Fruit fly (Drosophila melanogaster) whole organism, prepupa: ENCODE results near the gene CycB3.

Experiments used
- CG10631 ChIP-seq: fragments of 200-800 bp; sonication (Bioruptor generic); optimal IDR thresholded peaks from 2 replicates; lab custom pipeline; 2016; ENCODE audit warnings: missing biosample characterization, missing genetic modification characterization
- CG10669 ChIP-seq: fragments of 200-800 bp; sonication (Bioruptor generic); optimal IDR thresholded peaks from 3 replicates; lab custom pipeline; 2018; ENCODE audit warnings: missing biosample characterization, mild to moderate bottlenecking, missing genetic modification characterization, moderate library complexity
- CG11762 ChIP-seq: fragments of 200-800 bp; sonication (Bioruptor generic); optimal IDR thresholded peaks from 3 replicates; lab custom pipeline; 2016; ENCODE audit warnings: missing biosample characterization, missing genetic modification characterization; ENCODE audit not compliant: insufficient read depth
- CG11902 ChIP-seq: fragments of 200-800 bp; sonication (Bioruptor generic); optimal IDR thresholded peaks from 3 replicates; lab custom pipeline; 2016; ENCODE audit warnings: missing biosample characterization, missing genetic modification characterization
- CG15336 ChIP-seq: fragments of 200-800 bp; sonication (Bioruptor generic); IDR thresholded peaks from 2 replicates; pipeline ENCODE4 v1.3.6; 2022; ENCODE audit warnings: missing biosample characterization, missing genetic modification characterization
- CG1621 ChIP-seq: fragments of 200-800 bp; sonication (Bioruptor generic); optimal IDR thresholded peaks from 3 replicates; lab custom pipeline; 2018; ENCODE audit warnings: missing biosample characterization, mild to moderate bottlenecking, missing genetic modification characterization
- CG16779 ChIP-seq: fragments of 200-800 bp; sonication (Bioruptor generic); optimal IDR thresholded peaks from 3 replicates; lab custom pipeline; 2017; ENCODE audit warnings: missing biosample characterization, mild to moderate bottlenecking, missing genetic modification characterization
- CG3032 ChIP-seq: fragments of 200-800 bp; optimal IDR thresholded peaks from 2 replicates; lab custom pipeline; 2019; ENCODE audit warnings: missing biosample characterization, mild to moderate bottlenecking, missing genetic modification characterization, moderate library complexity
- CG31627 ChIP-seq: fragments of 200-800 bp; sonication (Bioruptor generic); optimal IDR thresholded peaks from 3 replicates; lab custom pipeline; 2016; ENCODE audit warnings: missing biosample characterization, missing genetic modification characterization
- CG32006 ChIP-seq: fragments of 200-800 bp; sonication (Bioruptor generic); optimal IDR thresholded peaks from 3 replicates; lab custom pipeline; 2017; ENCODE audit warnings: missing biosample characterization, mild to moderate bottlenecking, missing genetic modification characterization
- CG34406 ChIP-seq: fragments of 200-800 bp; sonication (Bioruptor generic); optimal IDR thresholded peaks from 3 replicates; lab custom pipeline; 2016; ENCODE audit warnings: missing biosample characterization, missing genetic modification characterization
- CG3919 ChIP-seq: fragments of 200-800 bp; sonication (Bioruptor generic); optimal IDR thresholded peaks from 3 replicates; lab custom pipeline; 2016; ENCODE audit warnings: missing biosample characterization, missing genetic modification characterization
- CG6163 ChIP-seq: fragments of 200-800 bp; sonication (Bioruptor generic); IDR thresholded peaks from 3 replicates; pipeline ENCODE4 v1.3.6; 2022; ENCODE audit warnings: missing biosample characterization, missing genetic modification characterization
- CG6276 ChIP-seq: fragments of 200-800 bp; sonication (Bioruptor generic); optimal IDR thresholded peaks from 2 replicates; lab custom pipeline; 2017; ENCODE audit warnings: missing biosample characterization, mild to moderate bottlenecking, missing genetic modification characterization
- CG6792 ChIP-seq: fragments of 200-800 bp; sonication (Bioruptor generic); optimal IDR thresholded peaks from 3 replicates; lab custom pipeline; 2016; ENCODE audit warnings: missing biosample characterization, missing genetic modification characterization
- CG6808 ChIP-seq: fragments of 200-800 bp; sonication (Bioruptor generic); optimal IDR thresholded peaks from 3 replicates; lab custom pipeline; 2017; ENCODE audit warnings: missing biosample characterization, missing genetic modification characterization, mild to moderate bottlenecking, moderate library complexity, missing genetic modification reagents
- CG6854 ChIP-seq: fragments of 200-800 bp; sonication (Bioruptor generic); optimal IDR thresholded peaks from 2 replicates; lab custom pipeline; 2017; ENCODE audit warnings: missing biosample characterization, mild to moderate bottlenecking, missing genetic modification characterization
- CG8119 ChIP-seq: fragments of 200-800 bp; sonication (Bioruptor generic); IDR thresholded peaks from 3 replicates; pipeline ENCODE4 v1.3.6; 2022; ENCODE audit warnings: missing biosample characterization, missing genetic modification characterization
- CG8319 ChIP-seq: fragments of 200-800 bp; sonication (Bioruptor generic); optimal IDR thresholded peaks from 3 replicates; lab custom pipeline; 2016; ENCODE audit warnings: missing biosample characterization, missing genetic modification characterization
- CG8632 ChIP-seq: fragments of 200-800 bp; sonication (Bioruptor generic); optimal IDR thresholded peaks from 3 replicates; lab custom pipeline; 2016; ENCODE audit warnings: missing biosample characterization, missing genetic modification characterization
- Eip75B ChIP-seq: fragments of 200-800 bp; sonication (Bioruptor generic); optimal IDR thresholded peaks from 3 replicates; lab custom pipeline; 2016; ENCODE audit warnings: missing biosample characterization, missing genetic modification characterization
- Eip78C ChIP-seq: fragments of 200-800 bp; sonication (Bioruptor generic); peaks from one replicate; lab custom pipeline; 2016; ENCODE audit warnings: missing biosample characterization, missing genetic modification characterization
- Eip93F ChIP-seq: fragments of 200-800 bp; sonication (Bioruptor generic); optimal IDR thresholded peaks from 2 replicates; lab custom pipeline; 2016; ENCODE audit warnings: missing biosample characterization, mild to moderate bottlenecking, missing genetic modification characterization
- Ets96B ChIP-seq: fragments of 200-800 bp; optimal IDR thresholded peaks from 2 replicates; lab custom pipeline; 2019; ENCODE audit warnings: missing biosample characterization, mild to moderate bottlenecking, missing genetic modification characterization, moderate library complexity
- Gug ChIP-seq: fragments of 200-800 bp; sonication (Bioruptor generic); IDR thresholded peaks from 2 replicates; pipeline ENCODE4 v1.3.6; 2022; ENCODE audit warnings: missing biosample characterization, missing genetic modification characterization
- Hr38 ChIP-seq: sonication (Bioruptor generic); optimal IDR thresholded peaks from 2 replicates; lab custom pipeline; 2016; ENCODE audit warnings: missing biosample characterization, missing genetic modification characterization
- Hr4 ChIP-seq: fragments of 200-800 bp; sonication (Bioruptor generic); optimal IDR thresholded peaks from 3 replicates; lab custom pipeline; 2016; ENCODE audit warnings: missing biosample characterization, missing genetic modification characterization
- Lpt ChIP-seq: fragments of 200-800 bp; sonication (Bioruptor generic); optimal IDR thresholded peaks from 3 replicates; lab custom pipeline; 2016; ENCODE audit warnings: missing biosample characterization, missing genetic modification characterization
- Met ChIP-seq: fragments of 200-800 bp; sonication (Bioruptor generic); optimal IDR thresholded peaks from 3 replicates; lab custom pipeline; 2016; ENCODE audit warnings: missing biosample characterization, missing genetic modification characterization
- OdsH ChIP-seq: fragments of 200-800 bp; sonication (Bioruptor generic); optimal IDR thresholded peaks from 3 replicates; lab custom pipeline; 2016; ENCODE audit warnings: missing biosample characterization, missing genetic modification characterization
- Smox ChIP-seq: fragments of 200-800 bp; sonication (Bioruptor generic); optimal IDR thresholded peaks from 3 replicates; lab custom pipeline; 2016; ENCODE audit warnings: missing biosample characterization, missing genetic modification characterization
- Sox15 ChIP-seq: fragments of 200-800 bp; sonication (Bioruptor generic); optimal IDR thresholded peaks from 3 replicates; lab custom pipeline; 2016; ENCODE audit warnings: missing biosample characterization, missing genetic modification characterization
- acj6 ChIP-seq: fragments of 200-800 bp; sonication (Bioruptor generic); optimal IDR thresholded peaks from 3 replicates; lab custom pipeline; 2016; ENCODE audit warnings: missing biosample characterization, missing genetic modification characterization
- cyc ChIP-seq: fragments of 200-800 bp; sonication (Bioruptor generic); optimal IDR thresholded peaks from 3 replicates; lab custom pipeline; 2016; ENCODE audit warnings: missing biosample characterization, missing genetic modification characterization
- dac ChIP-seq: fragments of 200-800 bp; sonication (Bioruptor generic); optimal IDR thresholded peaks from 2 replicates; lab custom pipeline; 2017; ENCODE audit warnings: missing biosample characterization, mild to moderate bottlenecking, missing genetic modification characterization
- dsx ChIP-seq: fragments of 200-800 bp; optimal IDR thresholded peaks from 3 replicates; lab custom pipeline; 2019; ENCODE audit warnings: missing biosample characterization, mild to moderate bottlenecking, missing genetic modification characterization, moderate library complexity; ENCODE audit not compliant: poor library complexity, severe bottlenecking
- eg ChIP-seq: fragments of 200-800 bp; sonication (Bioruptor generic); IDR thresholded peaks from 3 replicates; pipeline ENCODE4 v1.3.6; 2022; ENCODE audit warnings: missing biosample characterization, missing genetic modification characterization
- esn ChIP-seq: fragments of 200-800 bp; sonication (Bioruptor generic); optimal IDR thresholded peaks from 2 replicates; lab custom pipeline; 2016; ENCODE audit warnings: missing biosample characterization, mild to moderate bottlenecking, missing genetic modification characterization, moderate library complexity
- fd59A ChIP-seq: fragments of 200-800 bp; sonication (Bioruptor generic); optimal IDR thresholded peaks from 2 replicates; lab custom pipeline; 2017; ENCODE audit warnings: missing biosample characterization, mild to moderate bottlenecking, missing genetic modification characterization, missing genetic modification reagents
- fd85E ChIP-seq: fragments of 200-800 bp; sonication (Bioruptor generic); optimal IDR thresholded peaks from 3 replicates; lab custom pipeline; 2016; ENCODE audit warnings: missing biosample characterization, missing genetic modification characterization
- fkh ChIP-seq: fragments of 200-800 bp; sonication (Bioruptor generic); optimal IDR thresholded peaks from 3 replicates; lab custom pipeline; 2017; ENCODE audit warnings: missing biosample characterization, mild to moderate bottlenecking, missing genetic modification characterization, moderate library complexity
- lz ChIP-seq: fragments of 200-800 bp; sonication (Bioruptor generic); optimal IDR thresholded peaks from 3 replicates; lab custom pipeline; 2016; ENCODE audit warnings: missing biosample characterization, missing genetic modification characterization
- pdm3 ChIP-seq: fragments of 200-800 bp; sonication (Bioruptor generic); optimal IDR thresholded peaks from 3 replicates; lab custom pipeline; 2016; ENCODE audit warnings: missing biosample characterization, missing genetic modification characterization
- salr ChIP-seq, 2 experiments: fragments of 200-800 bp; sonication (Bioruptor generic); optimal IDR thresholded peaks; 3 replicates each; lab custom pipeline; 2016 to 2018; ENCODE audit warnings: missing biosample characterization in 2 of 2, missing genetic modification characterization in 2 of 2, mild to moderate bottlenecking in 1 of 2
- spab ChIP-seq: fragments of 200-800 bp; sonication (Bioruptor generic); optimal IDR thresholded peaks from 2 replicates; lab custom pipeline; 2017; ENCODE audit warnings: missing biosample characterization, mild to moderate bottlenecking, missing genetic modification characterization, missing genetic modification reagents
- ss ChIP-seq, 2 experiments: fragments of 200-800 bp; sonication (Bioruptor generic); optimal IDR thresholded peaks; 2 replicates in 1 of 2; 3 replicates in 1 of 2; lab custom pipeline; 2017 to 2018; ENCODE audit warnings: mild to moderate bottlenecking in 2 of 2, missing biosample characterization in 2 of 2, missing genetic modification characterization in 2 of 2, moderate library complexity in 1 of 2
- svp ChIP-seq: fragments of 200-800 bp; sonication (Bioruptor generic); peaks from one replicate; lab custom pipeline; 2016; ENCODE audit warnings: missing biosample characterization, missing genetic modification characterization
- topi ChIP-seq: fragments of 200-800 bp; sonication (Bioruptor generic); optimal IDR thresholded peaks from 3 replicates; lab custom pipeline; 2016; ENCODE audit warnings: missing biosample characterization, missing genetic modification characterization
- vri ChIP-seq: fragments of 200-800 bp; sonication (Bioruptor generic); optimal IDR thresholded peaks from 3 replicates; lab custom pipeline; 2016; ENCODE audit warnings: missing biosample characterization, mild to moderate bottlenecking, missing genetic modification characterization

The CycB3 gene

dm6 chr3R:24893320-24893955, 22.8 kb upstream of the CycB3 start (continued):
- peak; percentile 96 for TF ChIP-seq CG3032 (tag; lab: Kevin White, UChicago)
- TF ChIP-seq lz (GFP tag; lab: Kevin White, UChicago), result peak; percentile 55
- TF ChIP-seq acj6 (GFP tag; lab: Kevin White, UChicago), result peak; percentile 81
- TF ChIP-seq CG15336 (GFP tag; lab: Robert Waterston, UW), result peak; percentile 94
- TF ChIP-seq CG6854, result peak; percentile 76
- peak; percentile 79 for TF ChIP-seq CG8632
- TF ChIP-seq fd59A (GFP tag; lab: Kevin White, UChicago), result peak; percentile 85
- TF ChIP-seq CG6276 (GFP tag; lab: Kevin White, UChicago), result peak; percentile 92
- TF ChIP-seq pdm3 (GFP tag; lab: Kevin White, UChicago), result peak; percentile 68

dm6 chr3R:24890919-24891318, 20.3 kb upstream of the CycB3 start:
- TF ChIP-seq Hr38 (no peak), Lpt (GFP tag; lab: Kevin White, UChicago) (no peak), fd59A (GFP tag; lab: Kevin White, UChicago) (no peak), CG6163 (GFP tag; lab: Robert Waterston, UW) (0 out of 3 replicates have a peak, but pooled peaks have one; percentile 16), topi (GFP tag; lab: Kevin White, UChicago) (no peak), esn (GFP tag; lab: Kevin White, UChicago) (no peak), Eip93F (GFP tag; lab: Kevin White, UChicago) (no peak), acj6 (GFP tag; lab: Kevin White, UChicago) (no peak), CG10669 (no peak), CG6792 (GFP tag; lab: Kevin White, UChicago) (peak; percentile 14), dsx (GFP tag; lab: Kevin White, UChicago) (no peak), Smox (no peak), Ets96B (no peak), CG10631 (GFP tag; lab: Kevin White, UChicago) (no peak), Eip78C (peak; percentile 69), Gug (no peak), CG6808 (no peak), cyc (GFP tag; lab: Kevin White, UChicago) (no peak), CG34406 (GFP tag; lab: Kevin White, UChicago) (no peak), Sox15 (GFP tag; lab: Kevin White, UChicago) (no peak), ss (GFP tag; optimal IDR thresholded peaks at IDR 0.05; lab: Kevin White, UChicago) (no peak), CG8119 (GFP tag; lab: Robert Waterston, UW) (peak; percentile 55; the same call in 2 of the 3 replicates), CG16779 (tag; lab: Kevin White, UChicago) (no peak), CG11762 (no peak), CG3032 (tag; lab: Kevin White, UChicago) (no peak), Met (no peak), salr (GFP tag; optimal IDR thresholded peaks at IDR 0.05; lab: Kevin White, UChicago) (no peak), lz (GFP tag; lab: Kevin White, UChicago) (peak; percentile 5), CG31627 (GFP tag; lab: Kevin White, UChicago) (no peak), CG8319 (no peak), fd85E (GFP tag; lab: Kevin White, UChicago) (no peak), svp (peak; percentile 37), CG11902 (GFP tag; lab: Kevin White, UChicago) (no peak), Eip75B (no peak), dac (GFP tag; lab: Kevin White, UChicago) (peak; percentile 37), eg (peak; percentile 29; the same call in 1 of the 3 replicates), OdsH (peak; percentile 35), vri (no peak), CG1621 (tag; lab: Kevin White, UChicago) (no peak), fkh (no peak), spab (no peak), Hr4 (GFP tag; lab: Kevin White, UChicago) (peak; percentile 59), CG3919 (GFP tag; lab: Kevin White, UChicago) (no peak), CG6276 (GFP tag; lab: Kevin White, UChicago) (peak; percentile 38), CG32006 (peak; percentile 71), CG6854 (no peak)
